Fruit fly (Drosophila melanogaster) whole organism, embryonic: ENCODE measurements around the gene CG2681.

Experiments
- ATbp ChIP-seq: fragments of 200-800 bp; sonication (Bioruptor generic); optimal IDR thresholded peaks from 2 replicates; lab custom pipeline; 2017; ENCODE audit warnings: missing biosample characterization, mild to moderate bottlenecking, missing genetic modification characterization, missing genetic modification reagents
- Abd-B ChIP-seq: fragments of 200-800 bp; sonication (Bioruptor generic); optimal IDR thresholded peaks from 2 replicates; lab custom pipeline; 2018; ENCODE audit warnings: missing biosample characterization, mild to moderate bottlenecking, missing genetic modification characterization, moderate library complexity
- Atf6 ChIP-seq: fragments of 200-800 bp; sonication (Bioruptor generic); IDR thresholded peaks from 2 replicates; pipeline ENCODE4 v1.3.6; 2022; ENCODE audit warnings: missing biosample characterization, missing genetic modification characterization
- Bteb2 ChIP-seq: fragments of 200-800 bp; sonication (Bioruptor generic); optimal IDR thresholded peaks from 2 replicates; lab custom pipeline; 2016; ENCODE audit warnings: missing biosample characterization, missing genetic modification characterization
- C15 ChIP-seq: fragments of 200-800 bp; sonication (Bioruptor generic); IDR thresholded peaks from 3 replicates; pipeline ENCODE4 v1.3.6; 2022; ENCODE audit warnings: missing biosample characterization, missing genetic modification characterization
- CG11247 ChIP-seq: fragments of 200-800 bp; sonication (Bioruptor generic); IDR thresholded peaks from 2 replicates; pipeline ENCODE4 v1.3.6; 2022; ENCODE audit warnings: missing biosample characterization, missing genetic modification characterization
- CG12219 ChIP-seq: fragments of 200-800 bp; sonication (Bioruptor generic); optimal IDR thresholded peaks from 3 replicates; lab custom pipeline; 2018; ENCODE audit warnings: missing biosample characterization, mild to moderate bottlenecking, missing genetic modification characterization
- CG14441 ChIP-seq: fragments of 200-800 bp; sonication (Bioruptor generic); IDR thresholded peaks from 2 replicates; pipeline ENCODE4 v1.3.6; 2022; ENCODE audit warnings: missing biosample characterization, missing genetic modification characterization
- CG16813 ChIP-seq: fragments of 200-800 bp; sonication (Bioruptor generic); IDR thresholded peaks from 3 replicates; pipeline ENCODE4 v1.3.6; 2022; ENCODE audit warnings: missing biosample characterization, missing genetic modification characterization; ENCODE audit not compliant: partially characterized antibody
- CG16863 ChIP-seq: fragments of 200-800 bp; sonication (Bioruptor generic); optimal IDR thresholded peaks from 3 replicates; lab custom pipeline; 2016; ENCODE audit warnings: missing biosample characterization, missing genetic modification characterization
- CG17328 ChIP-seq: fragments of 200-800 bp; sonication (Bioruptor generic); IDR thresholded peaks from 2 replicates; pipeline ENCODE4 v1.3.6; 2022; ENCODE audit warnings: missing biosample characterization, missing genetic modification characterization
- CG18011 ChIP-seq: fragments of 200-800 bp; sonication (Bioruptor generic); optimal IDR thresholded peaks from 2 replicates; lab custom pipeline; 2017; ENCODE audit warnings: missing biosample characterization, missing genetic modification characterization, mild to moderate bottlenecking, moderate library complexity, missing genotype
- CG2116 ChIP-seq: fragments of 200-800 bp; sonication (Bioruptor generic); optimal IDR thresholded peaks from 3 replicates; lab custom pipeline; 2018; ENCODE audit warnings: missing biosample characterization, mild to moderate bottlenecking, missing genetic modification characterization
- CG2712 ChIP-seq: fragments of 200-800 bp; optimal IDR thresholded peaks from 3 replicates; lab custom pipeline; 2019; ENCODE audit warnings: missing biosample characterization, mild to moderate bottlenecking, missing genetic modification characterization, moderate library complexity
- CG3847 ChIP-seq: fragments of 200-800 bp; sonication (Bioruptor generic); IDR thresholded peaks from 2 replicates; pipeline ENCODE4 v1.3.6; 2022; ENCODE audit warnings: missing biosample characterization, missing genetic modification characterization
- CG4617 ChIP-seq: fragments of 200-800 bp; sonication (Bioruptor generic); optimal IDR thresholded peaks from 3 replicates; lab custom pipeline; 2016; ENCODE audit warnings: missing biosample characterization, missing genetic modification characterization, borderline replicate concordance
- CG5953 ChIP-seq: fragments of 200-800 bp; sonication (Bioruptor generic); IDR thresholded peaks from 2 replicates; pipeline ENCODE4 v1.3.6; 2022; ENCODE audit warnings: missing biosample characterization, missing genetic modification characterization
- CG8944 ChIP-seq: fragments of 200-800 bp; sonication (Bioruptor generic); optimal IDR thresholded peaks from 3 replicates; lab custom pipeline; 2016; ENCODE audit warnings: missing biosample characterization, missing genetic modification characterization
- CG9932 ChIP-seq: fragments of 200-800 bp; sonication (Bioruptor generic); IDR thresholded peaks from 2 replicates; pipeline ENCODE4 v1.3.6; 2022; ENCODE audit warnings: missing biosample characterization, missing genetic modification characterization
- CTCF ChIP-seq: fragments of 200-800 bp; sonication (Bioruptor generic); optimal IDR thresholded peaks from 2 replicates; lab custom pipeline; 2017; ENCODE audit warnings: missing biosample characterization, mild to moderate bottlenecking, missing genetic modification characterization, moderate library complexity
- Dll ChIP-seq: fragments of 200-800 bp; sonication (Bioruptor generic); IDR thresholded peaks from 4 replicates; pipeline ENCODE4 v1.3.6; 2022; ENCODE audit warnings: missing biosample characterization, missing genetic modification characterization; ENCODE audit not compliant: partially characterized antibody
- E2f2 ChIP-seq: fragments of 200-800 bp; sonication (Bioruptor generic); IDR thresholded peaks from 2 replicates; pipeline ENCODE4 v1.3.6; 2022; ENCODE audit warnings: missing biosample characterization, missing genetic modification characterization
- Gug ChIP-seq: fragments of 200-800 bp; sonication (Bioruptor generic); IDR thresholded peaks from 4 replicates; pipeline ENCODE4 v1.3.6; 2022; ENCODE audit warnings: missing biosample characterization, missing genetic modification characterization
- HLH3B ChIP-seq: fragments of 200-800 bp; sonication (Bioruptor generic); IDR thresholded peaks from 2 replicates; pipeline ENCODE4 v1.3.6; 2022; ENCODE audit warnings: missing biosample characterization, missing genetic modification characterization
- HmgZ ChIP-seq: fragments of 200-800 bp; sonication (Bioruptor generic); optimal IDR thresholded peaks from 2 replicates; lab custom pipeline; 2018; ENCODE audit warnings: missing biosample characterization, mild to moderate bottlenecking, missing genetic modification characterization
- Hmx ChIP-seq: fragments of 200-800 bp; sonication (Bioruptor generic); optimal IDR thresholded peaks from 2 replicates; lab custom pipeline; 2016; ENCODE audit warnings: missing biosample characterization, missing genetic modification characterization
- Hr78 ChIP-seq, 2 experiments: fragments of 200-800 bp in 1 of 2; fragments of >200 bp in 1 of 2; sonication (Bioruptor generic) in 1 of 2; optimal IDR thresholded peaks; 2 replicates each; lab custom pipeline; 2017 to 2019; ENCODE audit warnings: missing biosample characterization in 2 of 2, missing genetic modification characterization in 2 of 2, mild to moderate bottlenecking in 1 of 2, moderate library complexity in 1 of 2
- MTF-1 ChIP-seq: fragments of 200-800 bp; sonication (Bioruptor generic); optimal IDR thresholded peaks from 2 replicates; lab custom pipeline; 2018; ENCODE audit warnings: missing biosample characterization, mild to moderate bottlenecking, missing genetic modification characterization, borderline replicate concordance
- NK7.1 ChIP-seq: fragments of 200-800 bp; sonication (Bioruptor generic); optimal IDR thresholded peaks from 3 replicates; lab custom pipeline; 2016; ENCODE audit warnings: missing biosample characterization, missing genetic modification characterization
- Usf ChIP-seq: fragments of 200-800 bp; sonication (Bioruptor generic); optimal IDR thresholded peaks from 2 replicates; lab custom pipeline; 2017; ENCODE audit warnings: missing genotype, missing biosample characterization, missing genetic modification characterization
- Xbp1 ChIP-seq: fragments of 200-800 bp; sonication (Bioruptor generic); optimal IDR thresholded peaks from 3 replicates; lab custom pipeline; 2016; ENCODE audit warnings: missing biosample characterization, mild to moderate bottlenecking, missing genetic modification characterization
- ac ChIP-seq: fragments of 200-800 bp; sonication (Bioruptor generic); optimal IDR thresholded peaks from 3 replicates; lab custom pipeline; 2017; ENCODE audit warnings: missing biosample characterization, mild to moderate bottlenecking, missing genetic modification characterization
- br ChIP-seq: fragments of >200 bp; optimal IDR thresholded peaks from 2 replicates; lab custom pipeline; 2017
- cas ChIP-seq: fragments of 200-800 bp; sonication (Bioruptor generic); IDR thresholded peaks from 2 replicates; pipeline ENCODE4 v1.3.6; 2022; ENCODE audit warnings: missing biosample characterization, missing genetic modification characterization
- chinmo ChIP-seq: fragments of 200-800 bp; sonication (Bioruptor generic); IDR thresholded peaks from 4 replicates; pipeline ENCODE4 v1.3.6; 2022; ENCODE audit warnings: missing biosample characterization, missing genetic modification characterization; ENCODE audit not compliant: partially characterized antibody
- cwo ChIP-seq: fragments of 200-800 bp; sonication (Bioruptor generic); optimal IDR thresholded peaks from 3 replicates; lab custom pipeline; 2017; ENCODE audit warnings: missing biosample characterization, missing genetic modification characterization, mild to moderate bottlenecking, moderate library complexity, missing genetic modification reagents
- dan ChIP-seq: fragments of 200-800 bp; sonication (Bioruptor generic); IDR thresholded peaks from 2 replicates; pipeline ENCODE4 v1.3.6; 2022; ENCODE audit warnings: missing biosample characterization, missing genetic modification characterization
- ewg ChIP-seq: fragments of 200-800 bp; sonication (Bioruptor generic); optimal IDR thresholded peaks from 3 replicates; lab custom pipeline; 2017; ENCODE audit warnings: mild to moderate bottlenecking, missing biosample characterization, missing genetic modification reagents, missing genetic modification characterization
- fu2 ChIP-seq: fragments of 200-800 bp; sonication (Bioruptor generic); optimal IDR thresholded peaks from 2 replicates; lab custom pipeline; 2016; ENCODE audit warnings: missing biosample characterization, missing genetic modification characterization
- insv ChIP-seq, 2 experiments: fragments of 200-800 bp; sonication (Bioruptor generic); optimal IDR thresholded peaks; 3 replicates each; lab custom pipeline; 2016 to 2018; ENCODE audit warnings: missing biosample characterization in 2 of 2, missing genetic modification characterization in 2 of 2
- kay ChIP-seq: fragments of 200-800 bp; sonication (Bioruptor generic); optimal IDR thresholded peaks from 2 replicates; lab custom pipeline; 2016; ENCODE audit warnings: missing biosample characterization, missing genetic modification characterization
- ken ChIP-seq: fragments of 200-800 bp; sonication (Bioruptor generic); IDR thresholded peaks from 3 replicates; pipeline ENCODE4 v1.3.6; 2022; ENCODE audit warnings: missing biosample characterization, missing genetic modification characterization
- mld ChIP-seq: fragments of 200-800 bp; sonication (Bioruptor generic); IDR thresholded peaks from 3 replicates; pipeline ENCODE4 v1.3.6; 2022; ENCODE audit warnings: missing biosample characterization, missing genetic modification characterization; ENCODE audit not compliant: partially characterized antibody
- psq ChIP-seq: fragments of 200-800 bp; sonication (Bioruptor generic); optimal IDR thresholded peaks from 2 replicates; lab custom pipeline; 2017; ENCODE audit warnings: missing biosample characterization, missing genetic modification characterization
- ranshi ChIP-seq: fragments of 200-800 bp; sonication (Bioruptor generic); IDR thresholded peaks from 2 replicates; pipeline ENCODE4 v1.3.6; 2022; ENCODE audit warnings: missing biosample characterization, missing genetic modification characterization
- scrt ChIP-seq: fragments of 200-800 bp; sonication (Bioruptor generic); optimal IDR thresholded peaks from 2 replicates; lab custom pipeline; 2018; ENCODE audit warnings: missing biosample characterization, mild to moderate bottlenecking, missing genetic modification characterization, moderate library complexity
- slbo ChIP-seq: fragments of 200-800 bp; sonication (Bioruptor generic); IDR thresholded peaks from 2 replicates; pipeline ENCODE4 v1.3.6; 2022; ENCODE audit warnings: missing biosample characterization, missing genetic modification characterization
- sna ChIP-seq: fragments of 200-800 bp; sonication (Bioruptor generic); IDR thresholded peaks from 2 replicates; pipeline ENCODE4 v1.3.6; 2022; ENCODE audit warnings: missing biosample characterization, missing genetic modification characterization; ENCODE audit not compliant: partially characterized antibody
- sob ChIP-seq: fragments of 200-800 bp; sonication (Bioruptor generic); IDR thresholded peaks from 2 replicates; pipeline ENCODE4 v1.3.6; 2022; ENCODE audit warnings: missing biosample characterization, missing genetic modification characterization
- zfh2 ChIP-seq: fragments of 200-800 bp; sonication (Bioruptor generic); optimal IDR thresholded peaks from 2 replicates; lab custom pipeline; 2016; ENCODE audit warnings: missing biosample characterization, missing genetic modification characterization

Gene CG2681

dm6 chrX:2727506-2727905 lies 19.0 kb downstream of the CG2681 start, which contains the start of gene dwg (continued):
- TF ChIP-seq scrt, result no peak
- no peak for TF ChIP-seq cwo (GFP tag; lab: Kevin White, UChicago)
- TF ChIP-seq mld (GFP tag; lab: Robert Waterston, UW), result peak; percentile 82; the same call in 2 of the 3 replicates
- peak; percentile 81 for TF ChIP-seq sna
- no peak for TF ChIP-seq CG12219 (GFP tag; lab: Kevin White, UChicago)

- TF ChIP-seq C15 (GFP tag; lab: Robert Waterston, UW), result 0 out of 3 replicates have a peak, but pooled peaks have one; percentile 40
- TF ChIP-seq ac (GFP tag; lab: Kevin White, UChicago), result no peak
- no peak for TF ChIP-seq fu2 (GFP tag; lab: Kevin White, UChicago)
- TF ChIP-seq kay, result no peak
- TF ChIP-seq Hmx (GFP tag; lab: Kevin White, UChicago), result no peak
- peak; percentile 70 for TF ChIP-seq Xbp1 (GFP tag; lab: Kevin White, UChicago)
- TF ChIP-seq CG17328, result no peak
- TF ChIP-seq E2f2 (GFP tag; lab: Robert Waterston, UW), result no peak
- peak; percentile 47 for TF ChIP-seq Usf (GFP tag; lab: Kevin White, UChicago)
- peak; percentile 23; the same call in 1 of the 2 replicates for TF ChIP-seq CG11247 (GFP tag; lab: Robert Waterston, UW)
- TF ChIP-seq HmgZ, result peak; percentile 68
- no peak for TF ChIP-seq CG8944 (GFP tag; lab: Kevin White, UChicago)
- TF ChIP-seq CG9932 (GFP tag; lab: Robert Waterston, UW), result peak; percentile 75
- no peak for TF ChIP-seq CG16863
- no peak for TF ChIP-seq CG5953 (GFP tag; lab: Robert Waterston, UW)
- TF ChIP-seq CG16813 (GFP tag; lab: Robert Waterston, UW), result no peak
- TF ChIP-seq Atf6 (GFP tag; lab: Robert Waterston, UW), result no peak
- no peak for TF ChIP-seq ATbp (GFP tag; lab: Kevin White, UChicago)
- no peak for TF ChIP-seq ewg (GFP tag; lab: Kevin White, UChicago)
- TF ChIP-seq chinmo (GFP tag; lab: Robert Waterston, UW), result no peak
- TF ChIP-seq slbo (GFP tag; lab: Robert Waterston, UW), result peak; percentile 64
- no peak for TF ChIP-seq CG18011 (GFP tag; lab: Kevin White, UChicago)
- TF ChIP-seq br (lab: Kevin White, UChicago), result no peak
- TF ChIP-seq ken (GFP tag; lab: Robert Waterston, UW), result 0 out of 3 replicates have a peak, but pooled peaks have one; percentile 54
- TF ChIP-seq zfh2 (GFP tag; lab: Kevin White, UChicago), result peak; percentile 33
- TF ChIP-seq HLH3B (GFP tag; lab: Robert Waterston, UW), result peak; percentile 15; the same call in 1 of the 2 replicates
- TF ChIP-seq CG4617 (GFP tag; lab: Kevin White, UChicago), result peak; percentile 50
- peak; percentile 57 for TF ChIP-seq CG3847
- TF ChIP-seq Hr78 (GFP tag; optimal IDR thresholded peaks at IDR 0.05; lab: Kevin White, UChicago), result no peak
- TF ChIP-seq Abd-B (GFP tag; lab: Kevin White, UChicago), result peak; percentile 68
- TF ChIP-seq Gug, result peak; percentile 30; the same call in 1 of the 4 replicates
- TF ChIP-seq sob (GFP tag; lab: Robert Waterston, UW), result peak; percentile 58; the same call in 1 of the 2 replicates
- no peak for TF ChIP-seq MTF-1 (GFP tag; lab: Kevin White, UChicago)
- TF ChIP-seq ranshi (GFP tag; lab: Robert Waterston, UW), result peak; percentile 29; the same call in 1 of the 2 replicates
- no peak for TF ChIP-seq NK7.1 (GFP tag; lab: Kevin White, UChicago)
- peak; percentile 93 for TF ChIP-seq CG2712 (tag; lab: Kevin White, UChicago)
- TF ChIP-seq Bteb2, result no peak
- TF ChIP-seq CG14441 (GFP tag; lab: Robert Waterston, UW), result peak; percentile 28; the same call in 1 of the 2 replicates
- peak; percentile 55 for TF ChIP-seq CG2116 (GFP tag; lab: Kevin White, UChicago)
- TF ChIP-seq cas, result no peak
- 0 out of 4 replicates have a peak, but pooled peaks have one; percentile 14 for TF ChIP-seq Dll (GFP tag; lab: Robert Waterston, UW)
- no peak for TF ChIP-seq dan (GFP tag; lab: Robert Waterston, UW)
- no peak for TF ChIP-seq psq (GFP tag; lab: Kevin White, UChicago)
- peak in 1 of 2 experiments; percentile 23 for TF ChIP-seq insv (GFP tag; optimal IDR thresholded peaks at IDR 0.05; lab: Kevin White, UChicago)
- no peak for TF ChIP-seq CTCF (GFP tag; lab: Kevin White, UChicago)
Observed at dm6 chrX:2732127-2732526, 23.6 kb downstream of the CG2681 start, which contains the start of the genes ttm50 and CG2712. Gene ttm50 (minus strand): TSS chrX:2732190. Gene CG2712 (plus strand): TSS chrX:2732469.
